Fruit fly (Drosophila melanogaster) whole organism, embryonic: ENCODE measurements around the gene CG10993.

Experiments used
- ATbp ChIP-seq: fragments of 200-800 bp; sonication (Bioruptor generic); optimal IDR thresholded peaks from 2 replicates; lab custom pipeline; 2017; ENCODE audit warnings: missing biosample characterization, mild to moderate bottlenecking, missing genetic modification characterization, missing genetic modification reagents
- Ada2b ChIP-seq: fragments of 200-800 bp; sonication (Bioruptor generic); IDR thresholded peaks from 2 replicates; pipeline ENCODE4 v1.3.6; 2022; ENCODE audit warnings: missing biosample characterization, missing genetic modification characterization
- Atf6 ChIP-seq: fragments of 200-800 bp; sonication (Bioruptor generic); IDR thresholded peaks from 2 replicates; pipeline ENCODE4 v1.3.6; 2022; ENCODE audit warnings: missing biosample characterization, missing genetic modification characterization
- Awh ChIP-seq: fragments of 200-800 bp; sonication (Bioruptor generic); IDR thresholded peaks from 2 replicates; pipeline ENCODE4, ENCODE4 v1.3.6; 2022; ENCODE audit warnings: missing biosample characterization, missing genetic modification characterization
- CG14014 ChIP-seq: fragments of 200-800 bp; sonication (Bioruptor generic); IDR thresholded peaks from 2 replicates; pipeline ENCODE4 v1.3.6; 2022; ENCODE audit warnings: missing biosample characterization, missing genetic modification characterization
- CG14710 ChIP-seq: fragments of 200-800 bp; sonication (Bioruptor generic); optimal IDR thresholded peaks from 3 replicates; lab custom pipeline; 2019; ENCODE audit warnings: missing biosample characterization, mild to moderate bottlenecking, missing genetic modification characterization, moderate library complexity
- CG15269 ChIP-seq: fragments of 200-800 bp; sonication (Bioruptor generic); optimal IDR thresholded peaks from 2 replicates; lab custom pipeline; 2018; ENCODE audit warnings: missing biosample characterization, mild to moderate bottlenecking, missing genetic modification characterization, moderate library complexity
- CG17328 ChIP-seq: fragments of 200-800 bp; sonication (Bioruptor generic); IDR thresholded peaks from 2 replicates; pipeline ENCODE4 v1.3.6; 2022; ENCODE audit warnings: missing biosample characterization, missing genetic modification characterization
- CG2116 ChIP-seq: fragments of 200-800 bp; sonication (Bioruptor generic); optimal IDR thresholded peaks from 3 replicates; lab custom pipeline; 2018; ENCODE audit warnings: missing biosample characterization, mild to moderate bottlenecking, missing genetic modification characterization
- CG2129 ChIP-seq: fragments of 200-800 bp; sonication (Bioruptor generic); IDR thresholded peaks from 2 replicates; pipeline ENCODE4 v1.3.6; 2022; ENCODE audit warnings: missing biosample characterization, missing genetic modification characterization; ENCODE audit not compliant: partially characterized antibody
- CG2875 ChIP-seq: fragments of 200-800 bp; sonication (Bioruptor generic); optimal IDR thresholded peaks from 2 replicates; lab custom pipeline; 2017; ENCODE audit warnings: missing biosample characterization, mild to moderate bottlenecking, missing genetic modification characterization, missing genetic modification reagents
- CG30431 ChIP-seq: fragments of 200-800 bp; sonication (Bioruptor generic); optimal IDR thresholded peaks from 2 replicates; lab custom pipeline; 2017; ENCODE audit warnings: missing biosample characterization, missing genetic modification characterization
- CG31388 ChIP-seq: fragments of 200-800 bp; sonication (Bioruptor generic); optimal IDR thresholded peaks from 2 replicates; lab custom pipeline; 2016; ENCODE audit warnings: missing biosample characterization, missing genetic modification characterization
- CG4328 ChIP-seq: fragments of 200-800 bp; sonication (Bioruptor generic); optimal IDR thresholded peaks from 3 replicates; lab custom pipeline; 2017; ENCODE audit warnings: missing biosample characterization, missing genetic modification reagents, missing genetic modification characterization
- CG4424 ChIP-seq: fragments of 200-800 bp; sonication (Bioruptor generic); optimal IDR thresholded peaks from 3 replicates; lab custom pipeline; 2016; ENCODE audit warnings: missing biosample characterization, missing genetic modification characterization
- CG5245 ChIP-seq: fragments of 200-800 bp; sonication (Bioruptor generic); optimal IDR thresholded peaks from 3 replicates; lab custom pipeline; 2016; ENCODE audit warnings: missing biosample characterization, missing genetic modification characterization
- CG7271 ChIP-seq: fragments of 200-800 bp; sonication (Bioruptor generic); optimal IDR thresholded peaks from 2 replicates; lab custom pipeline; 2018; ENCODE audit warnings: missing biosample characterization, mild to moderate bottlenecking, missing genetic modification characterization, moderate library complexity
- CTCF ChIP-seq: fragments of 200-800 bp; sonication (Bioruptor generic); optimal IDR thresholded peaks from 2 replicates; lab custom pipeline; 2017; ENCODE audit warnings: missing biosample characterization, mild to moderate bottlenecking, missing genetic modification characterization, moderate library complexity
- Camta ChIP-seq: fragments of 200-800 bp; sonication (Bioruptor generic); optimal IDR thresholded peaks from 2 replicates; lab custom pipeline; 2016; ENCODE audit warnings: missing biosample characterization, missing genetic modification characterization
- CkIIα-i1 ChIP-seq: fragments of 200-800 bp; sonication (Bioruptor generic); IDR thresholded peaks from 2 replicates; pipeline ENCODE4 v1.3.6; 2022; ENCODE audit warnings: missing biosample characterization, missing genetic modification characterization
- Drgx ChIP-seq: fragments of 200-800 bp; sonication (Bioruptor generic); IDR thresholded peaks from 2 replicates; pipeline ENCODE4 v1.3.6; 2022; ENCODE audit warnings: missing biosample characterization, missing genetic modification characterization
- Eip74EF ChIP-seq, 2 experiments: fragments of 200-800 bp in 1 of 2; fragments of >200 bp in 1 of 2; sonication (Bioruptor generic) in 1 of 2; optimal IDR thresholded peaks; 2 replicates each; lab custom pipeline; 2017 to 2019; ENCODE audit warnings: missing biosample characterization in 2 of 2, missing genetic modification characterization in 2 of 2, mild to moderate bottlenecking in 1 of 2, moderate library complexity in 1 of 2
- Elba2 ChIP-seq: fragments of 200-800 bp; sonication (Bioruptor generic); optimal IDR thresholded peaks from 3 replicates; lab custom pipeline; 2016; ENCODE audit warnings: missing biosample characterization, missing genetic modification characterization
- HmgD ChIP-seq: fragments of 200-800 bp; sonication (Bioruptor generic); optimal IDR thresholded peaks from 3 replicates; lab custom pipeline; 2016; ENCODE audit warnings: missing biosample characterization, missing genetic modification characterization
- HmgZ ChIP-seq: fragments of 200-800 bp; sonication (Bioruptor generic); optimal IDR thresholded peaks from 2 replicates; lab custom pipeline; 2018; ENCODE audit warnings: missing biosample characterization, mild to moderate bottlenecking, missing genetic modification characterization
- Hr51 ChIP-seq, 2 experiments: fragments of 200-800 bp; sonication (Bioruptor generic); optimal IDR thresholded peaks; 2 replicates in 1 of 2; 3 replicates in 1 of 2; lab custom pipeline; 2016 to 2018; ENCODE audit warnings: missing biosample characterization in 2 of 2, missing genetic modification characterization in 2 of 2, mild to moderate bottlenecking in 1 of 2, moderate library complexity in 1 of 2
- Kr ChIP-seq: fragments of 200-800 bp; sonication (Bioruptor generic); optimal IDR thresholded peaks from 2 replicates; lab custom pipeline; 2017; ENCODE audit warnings: missing biosample characterization, mild to moderate bottlenecking, missing genetic modification characterization
- Mad ChIP-seq: fragments of 200-800 bp; sonication (Bioruptor generic); optimal IDR thresholded peaks from 2 replicates; lab custom pipeline; 2016; ENCODE audit warnings: missing biosample characterization, missing genetic modification characterization
- Nf-YA ChIP-seq: fragments of 200-800 bp; sonication (Bioruptor generic); IDR thresholded peaks from 2 replicates; pipeline ENCODE4 v1.3.6; 2022; ENCODE audit warnings: missing biosample characterization, missing genetic modification characterization
- Sox102F ChIP-seq: fragments of 200-800 bp; sonication (Bioruptor generic); optimal IDR thresholded peaks from 2 replicates; lab custom pipeline; 2018; ENCODE audit warnings: missing biosample characterization, mild to moderate bottlenecking, missing genetic modification characterization, moderate library complexity
- Sry-δ ChIP-seq: fragments of 200-800 bp; sonication (Bioruptor generic); optimal IDR thresholded peaks from 2 replicates; lab custom pipeline; 2016; ENCODE audit warnings: missing biosample characterization, missing genetic modification characterization
- Xbp1 ChIP-seq: fragments of 200-800 bp; sonication (Bioruptor generic); optimal IDR thresholded peaks from 3 replicates; lab custom pipeline; 2016; ENCODE audit warnings: missing biosample characterization, mild to moderate bottlenecking, missing genetic modification characterization
- ab ChIP-seq: fragments of 200-800 bp; sonication (Bioruptor generic); optimal IDR thresholded peaks from 2 replicates; lab custom pipeline; 2016; ENCODE audit warnings: missing biosample characterization, missing genetic modification characterization
- cato ChIP-seq: fragments of 200-800 bp; sonication (Bioruptor generic); optimal IDR thresholded peaks from 2 replicates; lab custom pipeline; 2016; ENCODE audit warnings: missing biosample characterization, missing genetic modification characterization, borderline replicate concordance
- cwo ChIP-seq: fragments of 200-800 bp; sonication (Bioruptor generic); optimal IDR thresholded peaks from 3 replicates; lab custom pipeline; 2017; ENCODE audit warnings: missing biosample characterization, missing genetic modification characterization, mild to moderate bottlenecking, moderate library complexity, missing genetic modification reagents
- fd96Cb ChIP-seq: fragments of 200-800 bp; sonication (Bioruptor generic); optimal IDR thresholded peaks from 2 replicates; lab custom pipeline; 2018; ENCODE audit warnings: missing biosample characterization, mild to moderate bottlenecking, missing genetic modification characterization, moderate library complexity
- fru ChIP-seq: fragments of >200 bp; optimal IDR thresholded peaks from 2 replicates; lab custom pipeline; 2017
- gce ChIP-seq: fragments of 200-800 bp; sonication (Bioruptor generic); IDR thresholded peaks from 3 replicates; pipeline ENCODE4 v1.3.6; 2022; ENCODE audit warnings: missing biosample characterization, missing genetic modification characterization
- grn ChIP-seq: fragments of 200-800 bp; sonication (Bioruptor generic); optimal IDR thresholded peaks from 3 replicates; lab custom pipeline; 2017; ENCODE audit warnings: missing biosample characterization, missing genetic modification characterization
- gsb ChIP-seq: fragments of 200-800 bp; sonication (Bioruptor generic); IDR thresholded peaks from 2 replicates; pipeline ENCODE4 v1.3.6; 2022; ENCODE audit warnings: missing biosample characterization, missing genetic modification characterization
- ham ChIP-seq: fragments of 200-800 bp; sonication (Bioruptor generic); IDR thresholded peaks from 2 replicates; pipeline ENCODE4 v1.3.6; 2022; ENCODE audit warnings: missing biosample characterization, missing genetic modification characterization
- lola ChIP-seq, 3 experiments: fragments of >200 bp in 2 of 3; fragments of 200-800 bp in 1 of 3; sonication (Bioruptor generic) in 1 of 3; optimal IDR thresholded peaks; 2 replicates each; lab custom pipeline; 2017 to 2019; ENCODE audit warnings: missing biosample characterization in 3 of 3, missing genetic modification characterization in 3 of 3, mild to moderate bottlenecking in 1 of 3, moderate library complexity in 1 of 3
- org-1 ChIP-seq: fragments of 200-800 bp; sonication (Bioruptor generic); optimal IDR thresholded peaks from 2 replicates; lab custom pipeline; 2017; ENCODE audit warnings: missing biosample characterization, missing genetic modification characterization
- schlank ChIP-seq: fragments of 200-800 bp; sonication (Bioruptor generic); optimal IDR thresholded peaks from 2 replicates; lab custom pipeline; 2018; ENCODE audit warnings: missing biosample characterization, mild to moderate bottlenecking, missing genetic modification characterization
- sd ChIP-seq: fragments of 200-800 bp; sonication (Bioruptor generic); optimal IDR thresholded peaks from 3 replicates; lab custom pipeline; 2018; ENCODE audit warnings: missing biosample characterization, mild to moderate bottlenecking, missing genetic modification characterization, moderate library complexity
- sr ChIP-seq: fragments of 200-800 bp; sonication (Bioruptor generic); IDR thresholded peaks from 3 replicates; pipeline ENCODE4 v1.3.6; 2022; ENCODE audit warnings: missing biosample characterization, missing genetic modification characterization
- tna ChIP-seq: fragments of 200-800 bp; sonication (Bioruptor generic); IDR thresholded peaks from 2 replicates; pipeline ENCODE4 v1.3.6; 2022; ENCODE audit warnings: missing biosample characterization, missing genetic modification characterization; ENCODE audit not compliant: partially characterized antibody
- vfl ChIP-seq: fragments of 200-800 bp; sonication (Bioruptor generic); optimal IDR thresholded peaks from 2 replicates; lab custom pipeline; 2016; ENCODE audit warnings: missing biosample characterization, missing genetic modification characterization
- vvl ChIP-seq: fragments of 200-800 bp; sonication (Bioruptor generic); IDR thresholded peaks from 2 replicates; pipeline ENCODE4 v1.3.6; 2022; ENCODE audit warnings: missing biosample characterization, missing genetic modification characterization

The CG10993 gene

dm6 chrX:13783958-13784907 is 6.7 kb downstream of the CG10993 start (continued):
- peak; percentile 69 for TF ChIP-seq Xbp1
- TF ChIP-seq CG5245, result peak; percentile 13
- TF ChIP-seq gsb, result no peak
- TF ChIP-seq Elba2 (GFP tag; lab: Kevin White, UChicago), result no peak
- peak; percentile 67 for TF ChIP-seq ATbp
- TF ChIP-seq CG2875 (GFP tag; lab: Kevin White, UChicago), result peak; percentile 42
- TF ChIP-seq schlank (tag; lab: Kevin White, UChicago), result no peak
- no peak for TF ChIP-seq Awh (GFP tag; lab: Robert Waterston, UW)
- TF ChIP-seq fd96Cb (tag; lab: Kevin White, UChicago), result peak; percentile 48
- TF ChIP-seq CTCF, result no peak
- peak; percentile 29; the same call in 1 of the 2 replicates for TF ChIP-seq Ada2b (GFP tag; lab: Robert Waterston, UW)
- TF ChIP-seq CG17328 (GFP tag; lab: Robert Waterston, UW), result no peak
- peak; percentile 0 for TF ChIP-seq cwo (GFP tag; lab: Kevin White, UChicago)
- TF ChIP-seq CG31388, result no peak
- TF ChIP-seq Mad (GFP tag; lab: Kevin White, UChicago), result no peak
- TF ChIP-seq CG15269, result peak; percentile 61
- peak; percentile 37 for TF ChIP-seq CG14710 (tag; lab: Kevin White, UChicago)
- peak in 1 of 2 experiments; percentile 63 for TF ChIP-seq Hr51 (GFP tag; optimal IDR thresholded peaks at IDR 0.05; lab: Kevin White, UChicago)
- peak; percentile 4 for TF ChIP-seq CG2116 (GFP tag; lab: Kevin White, UChicago)
- TF ChIP-seq vfl (GFP tag; lab: Kevin White, UChicago), result no peak
- peak in 1 of 2 experiments; percentile 15 for TF ChIP-seq Eip74EF (GFP tag; optimal IDR thresholded peaks at IDR 0.05; lab: Kevin White, UChicago)
- no peak for TF ChIP-seq gce (GFP tag; lab: Robert Waterston, UW)
- TF ChIP-seq CG30431 (GFP tag; lab: Kevin White, UChicago), result no peak
- no peak for TF ChIP-seq sr (GFP tag; lab: Robert Waterston, UW)
- no peak for TF ChIP-seq Sry-δ (GFP tag; lab: Kevin White, UChicago)
- TF ChIP-seq CG4328 (GFP tag; lab: Kevin White, UChicago), result no peak
- TF ChIP-seq ab (GFP tag; lab: Kevin White, UChicago), result no peak
- TF ChIP-seq HmgZ, result no peak
- TF ChIP-seq lola (GFP tag; optimal IDR thresholded peaks at IDR 0.05; lab: Kevin White, UChicago), result peak in 1 of 3 experiments; percentile 56
- no peak for TF ChIP-seq CG7271
- TF ChIP-seq HmgD (GFP tag; lab: Kevin White, UChicago), result no peak
- no peak for TF ChIP-seq fru (lab: Kevin White, UChicago)
- TF ChIP-seq CG14014 (GFP tag; lab: Robert Waterston, UW), result no peak
- peak; percentile 52; the same call in 1 of the 2 replicates for TF ChIP-seq Atf6 (GFP tag; lab: Robert Waterston, UW)
- peak; percentile 10 for TF ChIP-seq cato
- TF ChIP-seq Drgx (GFP tag; lab: Robert Waterston, UW), result peak; percentile 66
- TF ChIP-seq sd, result peak; percentile 77
- TF ChIP-seq CkIIα-i1 (GFP tag; lab: Robert Waterston, UW), result no peak
- no peak for TF ChIP-seq CG2129 (GFP tag; lab: Robert Waterston, UW)
- peak; percentile 76 for TF ChIP-seq Sox102F (GFP tag; lab: Kevin White, UChicago)
- TF ChIP-seq ham, result no peak
- TF ChIP-seq Nf-YA, result no peak
- TF ChIP-seq org-1, result peak; percentile 42
- peak; percentile 73 for TF ChIP-seq vvl (GFP tag; lab: Robert Waterston, UW)
- TF ChIP-seq tna (GFP tag; lab: Robert Waterston, UW), result no peak
- peak; percentile 53 for TF ChIP-seq Camta (GFP tag; lab: Kevin White, UChicago)
- TF ChIP-seq CG4424, result peak; percentile 59
- TF ChIP-seq grn, result no peak
- TF ChIP-seq Kr (GFP tag; lab: Kevin White, UChicago), result no peak
